Worm (Caenorhabditis elegans) whole organism, late embryonic: Measurements from ENCODE around the gene vps-22.
"Not testable (repeated sequence)": the region's sequence is repeated elsewhere in the genome, so short reads cannot be mapped to it uniquely, and the experiment has no call there.

Source experiments
- C08G9.2 ChIP-seq: sonication (generic microtip); optimal IDR thresholded peaks from 2 replicates; lab custom pipeline; 2016; ENCODE audit warnings: mild to moderate bottlenecking, missing genetic modification characterization, moderate library complexity, missing compliant biosample characterization
- F13H6.1 ChIP-seq: sonication (generic microtip); optimal IDR thresholded peaks from 2 replicates; lab custom pipeline; 2016; ENCODE audit warnings: missing genetic modification characterization, missing compliant biosample characterization
- K02D7.2 ChIP-seq: sonication (generic microtip); optimal IDR thresholded peaks from 2 replicates; lab custom pipeline; 2017; ENCODE audit warnings: mild to moderate bottlenecking, missing genetic modification characterization, missing compliant biosample characterization
- Y22D7AL.16 ChIP-seq: sonication (generic microtip); optimal IDR thresholded peaks from 2 replicates; lab custom pipeline; 2016; ENCODE audit warnings: missing genetic modification characterization, missing compliant biosample characterization
- ama-1 ChIP-seq: fragments of 150-350 bp; optimal IDR thresholded peaks from 2 replicates; lab custom pipeline; 2014
- ceh-14 ChIP-seq: sonication (generic microtip); optimal IDR thresholded peaks from 2 replicates; lab custom pipeline; 2016; ENCODE audit warnings: missing genotype, missing genetic modification characterization, missing compliant biosample characterization
- ceh-19 ChIP-seq: fragments of 200-800 bp; sonication (Bioruptor generic); optimal IDR thresholded peaks from 2 replicates; lab custom pipeline; 2018; ENCODE audit warnings: mild to moderate bottlenecking, missing genetic modification characterization, missing compliant biosample characterization
- ceh-22 ChIP-seq: sonication (generic microtip); optimal IDR thresholded peaks from 2 replicates; lab custom pipeline; 2017; ENCODE audit warnings: missing biosample characterization, missing genetic modification characterization
- ceh-24 ChIP-seq: sonication (generic microtip); optimal IDR thresholded peaks from 2 replicates; lab custom pipeline; 2016; ENCODE audit warnings: mild to moderate bottlenecking, missing genetic modification characterization, missing compliant biosample characterization
- ceh-31 ChIP-seq: sonication (generic microtip); optimal IDR thresholded peaks from 2 replicates; lab custom pipeline; 2016; ENCODE audit warnings: missing genetic modification characterization, missing compliant biosample characterization
- ceh-34 ChIP-seq: sonication (generic microtip); optimal IDR thresholded peaks from 2 replicates; lab custom pipeline; 2016; ENCODE audit warnings: mild to moderate bottlenecking, missing genetic modification characterization, missing compliant biosample characterization
- ceh-45 ChIP-seq: fragments of 200-800 bp; sonication (Bioruptor generic); IDR thresholded peaks from 2 replicates; pipeline ENCODE4 v1.3.6; 2022; ENCODE audit warnings: missing genetic modification reagents, missing genetic modification characterization, missing compliant biosample characterization
- ceh-9 ChIP-seq: sonication (generic microtip); optimal IDR thresholded peaks from 2 replicates; lab custom pipeline; 2016; ENCODE audit warnings: mild to moderate bottlenecking, missing genetic modification characterization, inconsistent platforms, missing compliant biosample characterization
- dve-1 ChIP-seq: sonication (generic microtip); optimal IDR thresholded peaks from 2 replicates; lab custom pipeline; 2017; ENCODE audit warnings: antibody characterized with exemption, mild to moderate bottlenecking, missing genetic modification characterization, missing compliant biosample characterization
- elt-2 ChIP-seq: sonication (generic microtip); optimal IDR thresholded peaks from 2 replicates; lab custom pipeline; 2016; ENCODE audit warnings: missing genetic modification reagents, missing genetic modification characterization, missing compliant biosample characterization
- eyg-1 ChIP-seq: sonication (generic microtip); optimal IDR thresholded peaks from 2 replicates; lab custom pipeline; 2016; ENCODE audit warnings: missing genotype, missing genetic modification characterization, missing compliant biosample characterization
- fax-1 ChIP-seq: sonication (generic microtip); optimal IDR thresholded peaks from 2 replicates; lab custom pipeline; 2016; ENCODE audit warnings: missing genotype, missing genetic modification characterization, missing compliant biosample characterization
- fkh-10 ChIP-seq: fragments of 150-350 bp; optimal IDR thresholded peaks from 2 replicates; lab custom pipeline; 2014; ENCODE audit warnings: missing biosample characterization, missing genetic modification reagents, missing genetic modification characterization
- fkh-6 ChIP-seq: sonication (generic microtip); optimal IDR thresholded peaks from 2 replicates; lab custom pipeline; 2016; ENCODE audit warnings: missing genetic modification characterization, missing compliant biosample characterization
- hlh-30 ChIP-seq: sonication (generic microtip); optimal IDR thresholded peaks from 2 replicates; lab custom pipeline; 2017; ENCODE audit warnings: antibody characterized with exemption, missing genetic modification characterization, missing compliant biosample characterization; ENCODE audit not compliant: insufficient read depth
- hlh-8 ChIP-seq: sonication (generic microtip); optimal IDR thresholded peaks from 2 replicates; lab custom pipeline; 2016; ENCODE audit warnings: missing genotype, missing genetic modification characterization, missing compliant biosample characterization
- lim-6 ChIP-seq: sonication (generic microtip); optimal IDR thresholded peaks from 2 replicates; lab custom pipeline; 2016; ENCODE audit warnings: missing genetic modification characterization, missing compliant biosample characterization
- lin-11 ChIP-seq: fragments of 200-800 bp; sonication (Bioruptor generic); optimal IDR thresholded peaks from 2 replicates; lab custom pipeline; 2018; ENCODE audit warnings: mild to moderate bottlenecking, missing genetic modification characterization, missing compliant biosample characterization
- madf-2 ChIP-seq: sonication (generic microtip); optimal IDR thresholded peaks from 2 replicates; lab custom pipeline; 2017; ENCODE audit warnings: missing genetic modification characterization, missing compliant biosample characterization
- mec-3 ChIP-seq: sonication (generic microtip); optimal IDR thresholded peaks from 2 replicates; lab custom pipeline; 2016; ENCODE audit warnings: borderline replicate concordance, missing genetic modification characterization, missing compliant biosample characterization
- nfya-1 ChIP-seq: sonication (generic microtip); optimal IDR thresholded peaks from 2 replicates; lab custom pipeline; 2017; ENCODE audit warnings: missing genetic modification characterization, mild to moderate bottlenecking, missing compliant biosample characterization, antibody characterized with exemption, moderate library complexity
- nhr-11 ChIP-seq: fragments of 150-350 bp; optimal IDR thresholded peaks from 2 replicates; lab custom pipeline; 2014; ENCODE audit warnings: missing biosample characterization, missing genetic modification characterization
- nhr-232 ChIP-seq: sonication (generic microtip); optimal IDR thresholded peaks from 2 replicates; lab custom pipeline; 2016; ENCODE audit warnings: missing genetic modification characterization, missing compliant biosample characterization
- pag-3 ChIP-seq: sonication (generic microtip); optimal IDR thresholded peaks from 2 replicates; lab custom pipeline; 2016; ENCODE audit warnings: missing compliant biosample characterization, missing genetic modification characterization, borderline replicate concordance
- pha-4 ChIP-seq: fragments of 150-350 bp; optimal IDR thresholded peaks from 2 replicates; lab custom pipeline; 2018; ENCODE audit warnings: missing biosample characterization, missing genetic modification reagents, missing genetic modification characterization
- sdc-2 ChIP-seq: sonication (generic microtip); optimal IDR thresholded peaks from 2 replicates; lab custom pipeline; 2016; ENCODE audit warnings: missing genotype, missing genetic modification characterization, missing compliant biosample characterization
- sox-4 ChIP-seq: sonication (generic microtip); optimal IDR thresholded peaks from 2 replicates; lab custom pipeline; 2017; ENCODE audit warnings: mild to moderate bottlenecking, missing genetic modification characterization, inconsistent platforms, missing compliant biosample characterization
- tbx-2 ChIP-seq: sonication (generic microtip); optimal IDR thresholded peaks from 2 replicates; lab custom pipeline; 2016; ENCODE audit warnings: missing genetic modification characterization, missing compliant biosample characterization
- unc-42 ChIP-seq: sonication (generic microtip); optimal IDR thresholded peaks from 2 replicates; lab custom pipeline; 2016; ENCODE audit warnings: missing genotype, missing genetic modification characterization, missing compliant biosample characterization
- unc-55 ChIP-seq: sonication (generic microtip); optimal IDR thresholded peaks from 2 replicates; lab custom pipeline; 2017; ENCODE audit warnings: missing biosample characterization, missing genetic modification reagents, missing genetic modification characterization
- unc-86 ChIP-seq: sonication (generic microtip); optimal IDR thresholded peaks from 2 replicates; lab custom pipeline; 2016; ENCODE audit warnings: missing genetic modification characterization, missing compliant biosample characterization
- zip-5 ChIP-seq: sonication (generic microtip); optimal IDR thresholded peaks from 2 replicates; lab custom pipeline; 2016; ENCODE audit warnings: missing genetic modification characterization, missing compliant biosample characterization

vps-22 gene

DNA sequence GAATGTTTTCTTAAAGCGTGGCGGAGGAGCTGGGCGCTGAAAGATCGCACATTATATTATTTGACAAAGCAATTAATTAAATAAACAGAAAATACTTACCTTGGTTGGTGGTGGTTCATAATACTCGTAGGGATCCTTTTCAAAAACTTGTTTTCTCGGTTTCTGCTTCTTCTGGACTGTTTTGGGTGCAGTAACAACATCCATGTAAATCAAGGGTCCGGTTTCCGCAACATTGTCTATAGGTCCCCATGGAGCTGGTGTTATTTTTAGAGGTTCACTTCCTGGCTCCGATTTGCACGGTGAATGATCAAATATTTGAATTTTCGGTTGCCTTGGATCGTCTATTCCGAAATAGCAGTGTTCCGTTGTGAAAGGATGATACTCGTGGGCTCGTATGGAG, 38.2 kb downstream of the vps-22 start:
- TF ChIP-seq fkh-10 (GFP tag; lab: Kevin White, UChicago) (no peak), ceh-14 (tag; lab: Kevin White, UChicago) (no peak), mec-3 (tag; lab: Kevin White, UChicago) (no peak), hlh-8 (tag; lab: Kevin White, UChicago) (no peak), nhr-232 (no peak), ceh-9 (tag; lab: Kevin White, UChicago) (no peak), ama-1 (lab: Kevin White, UChicago) (no peak), pag-3 (tag; lab: Kevin White, UChicago) (no peak), ceh-34 (no peak), ceh-22 (no peak), nhr-11 (tag; lab: Kevin White, UChicago) (no peak), zip-5 (tag; lab: Kevin White, UChicago) (no peak), dve-1 (tag; lab: Kevin White, UChicago) (no peak), lim-6 (no peak), unc-86 (tag; lab: Kevin White, UChicago) (no peak), sdc-2 (tag; lab: Kevin White, UChicago) (no peak), F13H6.1 (tag; lab: Kevin White, UChicago) (no peak), fkh-6 (tag; lab: Kevin White, UChicago) (no peak), C08G9.2 (no peak), ceh-24 (tag; lab: Kevin White, UChicago) (no peak)
- TF ChIP-seq, all 69 proteins: peak for 0

DNA sequence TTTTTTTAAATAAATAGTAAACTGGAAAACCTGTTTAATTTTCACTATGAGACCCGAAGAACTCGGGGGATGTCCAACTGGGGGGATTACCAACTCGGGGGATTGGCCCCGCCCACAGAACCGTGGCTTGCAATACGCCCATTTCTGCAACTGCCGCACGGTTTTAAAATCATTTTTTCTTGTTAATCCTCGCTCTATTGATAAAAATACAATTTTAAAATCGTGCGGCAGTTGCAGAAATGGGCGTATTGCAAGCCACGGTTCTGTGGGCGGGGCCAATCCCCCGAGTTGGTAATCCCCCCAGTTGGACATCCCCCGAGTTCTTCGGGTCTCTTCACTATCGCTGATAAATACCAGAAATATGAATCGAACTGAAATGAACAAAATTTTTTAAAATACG, 40.3 kb downstream of the vps-22 start, which contains the start of gene mmab-1:
Gene mmab-1, minus strand, starts transcription at position 95 of the 400 bp plus-strand sequence.
- not testable (repeated sequence) for TF ChIP-seq unc-42, sdc-2, nfya-1 (tag; lab: Kevin White, UChicago)

DNA sequence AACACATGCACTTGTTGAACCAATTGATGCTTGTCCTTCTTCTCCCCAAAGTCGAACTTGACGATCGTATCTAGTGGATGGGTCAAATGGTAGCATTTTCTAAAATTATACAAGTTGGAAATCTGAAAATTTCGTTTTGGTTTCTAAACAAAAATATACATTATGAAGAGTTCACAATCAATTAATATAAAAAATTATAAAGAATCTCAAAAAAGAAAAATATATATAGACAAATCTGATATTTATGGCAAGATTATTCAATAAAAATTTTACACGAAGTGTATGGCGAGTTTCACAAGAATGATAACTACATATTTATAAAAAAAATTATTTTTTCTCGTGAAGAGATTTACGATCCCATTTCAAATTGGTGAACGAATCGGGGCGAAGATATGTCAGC, 42.1 kb downstream of the vps-22 start, which contains the start of gene ula-1:
Gene ula-1, minus strand, starts transcription at position 101 of the 400 bp plus-strand sequence.
- no peak for TF ChIP-seq tbx-2 (tag; lab: Kevin White, UChicago)
- TF ChIP-seq, all 69 proteins: peak for 0

DNA sequence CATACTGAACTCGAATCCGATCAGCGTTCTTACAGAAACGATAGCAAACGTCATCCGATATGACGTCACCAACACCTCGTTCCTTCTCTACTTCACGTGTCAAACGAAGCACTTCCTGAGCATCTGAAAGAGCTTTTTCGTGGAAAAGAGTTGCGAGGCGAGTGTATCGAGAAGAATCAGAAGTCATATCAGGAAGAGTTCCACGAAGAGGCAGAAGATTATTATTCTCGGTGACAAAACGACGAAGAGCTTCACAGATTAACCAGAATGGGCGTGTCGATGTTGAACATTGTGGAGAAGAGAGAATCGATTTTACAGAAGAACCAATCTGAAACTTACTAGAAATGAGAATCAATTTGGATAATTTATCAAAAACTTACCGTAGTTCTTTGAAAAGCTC, 43.4 kb downstream of the vps-22 start:
- TF ChIP-seq hlh-30 (tag; lab: Kevin White, UChicago) (no peak), eyg-1 (tag; lab: Kevin White, UChicago) (no peak), lin-11 (tag; lab: Kevin White, UChicago) (no peak), Y22D7AL.16 (tag; lab: Kevin White, UChicago) (no peak)

DNA sequence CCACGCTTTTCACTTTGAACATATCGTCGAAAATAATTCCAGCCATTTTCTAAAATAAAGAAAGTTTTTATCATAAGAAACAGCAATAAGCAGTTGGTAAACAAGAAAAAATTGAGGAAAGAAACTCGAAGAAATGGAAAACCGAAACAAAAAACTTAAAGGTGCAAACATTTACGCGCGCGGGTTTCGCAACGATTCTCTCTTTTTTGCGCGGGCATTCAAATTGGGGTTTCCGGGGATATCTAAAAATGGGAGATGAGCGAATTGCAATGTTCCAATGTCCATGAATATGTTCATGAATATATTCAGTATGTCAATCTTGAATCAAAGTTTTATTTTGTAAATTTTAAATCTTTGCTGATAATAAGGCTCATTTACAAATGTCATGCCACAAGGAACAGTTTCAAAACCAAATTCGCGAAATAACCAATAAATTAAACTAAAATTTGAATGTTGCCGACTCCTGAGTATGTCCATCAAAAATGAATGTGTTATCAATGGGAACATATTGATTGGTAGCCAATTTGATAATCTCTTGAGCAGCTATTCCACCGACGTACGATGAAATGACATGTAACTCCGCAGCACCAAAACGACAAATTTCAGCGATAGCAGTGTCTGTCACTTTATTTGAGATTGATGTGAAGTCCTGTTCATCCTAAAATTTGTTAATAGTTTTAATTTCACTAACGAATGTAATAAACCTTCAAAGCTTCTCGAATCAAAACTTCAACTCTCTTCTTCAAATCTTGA, 44.2 kb downstream of the vps-22 start, which contains the start of gene rpb-8:
Gene rpb-8, minus strand, starts transcription at position 49 of the 753 bp plus-strand sequence.
- TF ChIP-seq fax-1 (tag; lab: Kevin White, UChicago): no peak
- TF ChIP-seq ceh-31: peak; percentile 41
- no peak for TF ChIP-seq K02D7.2
- TF ChIP-seq nfya-1 (tag; lab: Kevin White, UChicago): peak; percentile 46
- no peak for TF ChIP-seq unc-55 (GFP tag; lab: Kevin White, UChicago)
- TF ChIP-seq ceh-19: no peak
- TF ChIP-seq unc-42 (tag; lab: Kevin White, UChicago): peak; percentile 15
- no peak for TF ChIP-seq madf-2 (tag; lab: Kevin White, UChicago)
- TF ChIP-seq sox-4: no peak
- TF ChIP-seq ceh-34: no peak
- TF ChIP-seq pha-4 (tag; lab: Kevin White, UChicago): no peak
- no peak for TF ChIP-seq elt-2 (tag; lab: Kevin White, UChicago)
- no peak for TF ChIP-seq hlh-30 (tag; lab: Kevin White, UChicago)
- no peak for TF ChIP-seq ceh-45 (GFP tag; lab: Robert Waterston, UW)
- no peak for TF ChIP-seq sdc-2 (tag; lab: Kevin White, UChicago)
